Fruit fly (Drosophila melanogaster): ENCODE data around the gene Ilp6.

The Ilp6 gene

dm6 chrX:2344370-2344769, 9.9 kb upstream of the Ilp6 start, which contains the start of gene mRpL14:
mRpL14 (minus strand) TSS chrX:2344649.
- TF ChIP-seq bab1 (GFP tag; optimal IDR thresholded peaks at IDR 0.05) (peak; percentile 41), Clk (GFP tag; optimal IDR thresholded peaks at IDR 0.05) (no peak)

dm6 chrX:2340009-2340733, 5.7 kb upstream of the Ilp6 start:
- TF ChIP-seq Hr96 (GFP tag; optimal IDR thresholded peaks at IDR 0.05), result no peak
- peak; percentile 5 for TF ChIP-seq CG14711 (tag; optimal IDR thresholded peaks at IDR 0.05)
- no peak for TF ChIP-seq ovo (GFP tag; optimal IDR thresholded peaks at IDR 0.05)
- TF ChIP-seq Clk (GFP tag; optimal IDR thresholded peaks at IDR 0.05), result no peak
- no peak for TF ChIP-seq cnc (optimal IDR thresholded peaks at IDR 0.05)
- no peak for TF ChIP-seq CG12768 (GFP tag; optimal IDR thresholded peaks at IDR 0.05)
- no peak for TF ChIP-seq kay (GFP tag; ENCODE audit: borderline replicate concordance)
- no peak for TF ChIP-seq CG7045 (GFP tag; optimal IDR thresholded peaks at IDR 0.05)
- no peak for TF ChIP-seq cic (GFP tag; optimal IDR thresholded peaks at IDR 0.05)
- peak; percentile 9 for TF ChIP-seq CG11617 (GFP tag; optimal IDR thresholded peaks at IDR 0.05)
- peak; percentile 35 for TF ChIP-seq CG1620 (GFP tag; optimal IDR thresholded peaks at IDR 0.05)
- no peak for TF ChIP-seq tj (GFP tag; optimal IDR thresholded peaks at IDR 0.05)
- no peak for TF ChIP-seq Crg-1 (GFP tag; optimal IDR thresholded peaks at IDR 0.05)
- peak; percentile 23 for TF ChIP-seq pad (GFP tag; optimal IDR thresholded peaks at IDR 0.05)
- no peak for TF ChIP-seq CG5204 (GFP tag; optimal IDR thresholded peaks at IDR 0.05)
- peak; percentile 74 for TF ChIP-seq bab1 (GFP tag; optimal IDR thresholded peaks at IDR 0.05)
- TF ChIP-seq Mnt (GFP tag; optimal IDR thresholded peaks at IDR 0.05), result peak; percentile 53
- peak; percentile 8 for TF ChIP-seq CG7101 (tag; optimal IDR thresholded peaks at IDR 0.05)
- TF ChIP-seq CG33017 (tag; optimal IDR thresholded peaks at IDR 0.05), result no peak
- TF ChIP-seq toe (GFP tag; optimal IDR thresholded peaks at IDR 0.05), result no peak

dm6 chrX:2337184-2337583, 2.7 kb upstream of the Ilp6 start:
- TF ChIP-seq bab1 (GFP tag; optimal IDR thresholded peaks at IDR 0.05) (no peak), CG33017 (tag; optimal IDR thresholded peaks at IDR 0.05) (no peak), cnc (optimal IDR thresholded peaks at IDR 0.05) (no peak), tj (GFP tag; optimal IDR thresholded peaks at IDR 0.05) (no peak)

dm6 chrX:2336428-2336827, 2.0 kb upstream of the Ilp6 start:
- no peak for TF ChIP-seq kay (GFP tag; ENCODE audit: borderline replicate concordance)
- TF ChIP-seq pad (GFP tag; optimal IDR thresholded peaks at IDR 0.05), result no peak
- TF ChIP-seq CG5204 (GFP tag; optimal IDR thresholded peaks at IDR 0.05), result no peak
- TF ChIP-seq CG1620 (GFP tag; optimal IDR thresholded peaks at IDR 0.05), result no peak
- no peak for TF ChIP-seq cic (GFP tag; optimal IDR thresholded peaks at IDR 0.05)
- no peak for TF ChIP-seq CG14711 (tag; optimal IDR thresholded peaks at IDR 0.05)
- no peak for TF ChIP-seq CG11617 (GFP tag; optimal IDR thresholded peaks at IDR 0.05)
- no peak for TF ChIP-seq bab1 (GFP tag; optimal IDR thresholded peaks at IDR 0.05)
- TF ChIP-seq Mnt (GFP tag; optimal IDR thresholded peaks at IDR 0.05), result no peak
- no peak for TF ChIP-seq CG7045 (GFP tag; optimal IDR thresholded peaks at IDR 0.05)
- no peak for TF ChIP-seq CG7101 (tag; optimal IDR thresholded peaks at IDR 0.05)
- no peak for TF ChIP-seq Hr96 (GFP tag; optimal IDR thresholded peaks at IDR 0.05)
- no peak for TF ChIP-seq CG12768 (GFP tag; optimal IDR thresholded peaks at IDR 0.05)
- TF ChIP-seq toe (GFP tag; optimal IDR thresholded peaks at IDR 0.05), result no peak
- TF ChIP-seq tj (GFP tag; optimal IDR thresholded peaks at IDR 0.05), result no peak
- TF ChIP-seq Crg-1 (GFP tag; optimal IDR thresholded peaks at IDR 0.05), result no peak
- no peak for TF ChIP-seq CG33017 (tag; optimal IDR thresholded peaks at IDR 0.05)
- no peak for TF ChIP-seq cnc (optimal IDR thresholded peaks at IDR 0.05)
- TF ChIP-seq ovo (GFP tag; optimal IDR thresholded peaks at IDR 0.05), result no peak

- TF ChIP-seq CG11617 (GFP tag; optimal IDR thresholded peaks at IDR 0.05), result no peak
- TF ChIP-seq pad (GFP tag; optimal IDR thresholded peaks at IDR 0.05), result peak; percentile 11
Observed at dm6 chrX:2334025-2334424, 433 bp downstream of the Ilp6 start.

- TF ChIP-seq Clk (GFP tag; optimal IDR thresholded peaks at IDR 0.05) (no peak), CG7045 (GFP tag; optimal IDR thresholded peaks at IDR 0.05) (no peak), Crg-1 (GFP tag; optimal IDR thresholded peaks at IDR 0.05) (no peak), Hr96 (GFP tag; optimal IDR thresholded peaks at IDR 0.05) (no peak), bab1 (GFP tag; optimal IDR thresholded peaks at IDR 0.05) (no peak), CG1620 (GFP tag; optimal IDR thresholded peaks at IDR 0.05) (no peak), cic (GFP tag; optimal IDR thresholded peaks at IDR 0.05) (no peak), CG7101 (tag; optimal IDR thresholded peaks at IDR 0.05) (no peak), toe (GFP tag; optimal IDR thresholded peaks at IDR 0.05) (no peak), CG14711 (tag; optimal IDR thresholded peaks at IDR 0.05) (no peak)
Observed at dm6 chrX:2332784-2333183, 1.7 kb downstream of the Ilp6 start.

- TF ChIP-seq Mnt (GFP tag; optimal IDR thresholded peaks at IDR 0.05), result no peak
- TF ChIP-seq CG7045 (GFP tag; optimal IDR thresholded peaks at IDR 0.05), result no peak
- no peak for TF ChIP-seq CG1620 (GFP tag; optimal IDR thresholded peaks at IDR 0.05)
- TF ChIP-seq bab1 (GFP tag; optimal IDR thresholded peaks at IDR 0.05), result no peak
- no peak for TF ChIP-seq toe (GFP tag; optimal IDR thresholded peaks at IDR 0.05)
- TF ChIP-seq ovo (GFP tag; optimal IDR thresholded peaks at IDR 0.05), result no peak
- TF ChIP-seq CG11617 (GFP tag; optimal IDR thresholded peaks at IDR 0.05), result no peak
Observed at dm6 chrX:2329312-2329711, 5.1 kb downstream of the Ilp6 start.
